Fruit fly (Drosophila melanogaster) whole organism, embryonic: ENCODE results near the gene CG1545.
A peak's percentile ranks its signal among the peaks of the same experiment; 100 is the strongest.

Experiments
- Bdp1 ChIP-seq: fragments of 200-800 bp; sonication (Bioruptor generic); optimal IDR thresholded peaks from 3 replicates; lab custom pipeline; 2016; ENCODE audit warnings: missing biosample characterization, missing genetic modification characterization
- CG11504 ChIP-seq: fragments of 200-800 bp; sonication (Bioruptor generic); optimal IDR thresholded peaks from 3 replicates; lab custom pipeline; 2019; ENCODE audit warnings: missing biosample characterization, mild to moderate bottlenecking, missing genetic modification characterization, moderate library complexity
- CG11695 ChIP-seq: fragments of 200-800 bp; sonication (Bioruptor generic); IDR thresholded peaks from 3 replicates; pipeline ENCODE4 v1.3.6; 2022; ENCODE audit warnings: missing biosample characterization, missing genetic modification characterization
- CG11696 ChIP-seq: fragments of 200-800 bp; sonication (Bioruptor generic); IDR thresholded peaks from 2 replicates; pipeline ENCODE4 v1.3.6; 2022; ENCODE audit warnings: missing biosample characterization, missing genetic modification characterization
- CG11723 ChIP-seq: fragments of 200-800 bp; sonication (Bioruptor generic); optimal IDR thresholded peaks from 2 replicates; lab custom pipeline; 2017; ENCODE audit warnings: missing biosample characterization, mild to moderate bottlenecking, missing genetic modification characterization
- CG12659 ChIP-seq: fragments of 200-800 bp; sonication (Bioruptor generic); optimal IDR thresholded peaks from 3 replicates; lab custom pipeline; 2017; ENCODE audit warnings: mild to moderate bottlenecking, missing biosample characterization, missing genetic modification reagents, missing genetic modification characterization
- CG15011 ChIP-seq: fragments of 200-800 bp; sonication (Bioruptor generic); optimal IDR thresholded peaks from 3 replicates; lab custom pipeline; 2018; ENCODE audit warnings: missing biosample characterization, mild to moderate bottlenecking, missing genetic modification characterization
- CG15514 ChIP-seq: fragments of 200-800 bp; sonication (Bioruptor generic); optimal IDR thresholded peaks from 3 replicates; lab custom pipeline; 2017; ENCODE audit warnings: missing biosample characterization, missing genetic modification characterization, mild to moderate bottlenecking, moderate library complexity, missing genetic modification reagents
- CG16779 ChIP-seq: fragments of 200-800 bp; sonication (Bioruptor generic); IDR thresholded peaks from 2 replicates; pipeline ENCODE4 v1.3.6; 2022; ENCODE audit warnings: missing biosample characterization, missing genetic modification characterization
- CG17385 ChIP-seq: fragments of 200-800 bp; sonication (Bioruptor generic); optimal IDR thresholded peaks from 3 replicates; lab custom pipeline; 2018; ENCODE audit warnings: missing biosample characterization, mild to moderate bottlenecking, missing genetic modification characterization
- CG2120 ChIP-seq: fragments of 200-800 bp; sonication (Bioruptor generic); optimal IDR thresholded peaks from 3 replicates; lab custom pipeline; 2016; ENCODE audit warnings: missing biosample characterization, missing genetic modification characterization
- CG30431 ChIP-seq: fragments of 200-800 bp; sonication (Bioruptor generic); optimal IDR thresholded peaks from 2 replicates; lab custom pipeline; 2017; ENCODE audit warnings: missing biosample characterization, missing genetic modification characterization
- CG32532 ChIP-seq: fragments of 200-800 bp; sonication (Bioruptor generic); IDR thresholded peaks from 2 replicates; pipeline ENCODE4 v1.3.6; 2022; ENCODE audit warnings: missing biosample characterization, missing genetic modification characterization
- CG32767 ChIP-seq: fragments of 200-800 bp; sonication (Bioruptor generic); IDR thresholded peaks from 2 replicates; pipeline ENCODE4 v1.3.6; 2022; ENCODE audit warnings: missing biosample characterization, missing genetic modification characterization
- CG33557 ChIP-seq: fragments of 200-800 bp; sonication (Bioruptor generic); optimal IDR thresholded peaks from 2 replicates; lab custom pipeline; 2019; ENCODE audit warnings: missing biosample characterization, mild to moderate bottlenecking, missing genetic modification characterization, moderate library complexity
- CG5245 ChIP-seq: fragments of 200-800 bp; sonication (Bioruptor generic); optimal IDR thresholded peaks from 3 replicates; lab custom pipeline; 2016; ENCODE audit warnings: missing biosample characterization, missing genetic modification characterization
- CG6689 ChIP-seq: fragments of 200-800 bp; sonication (Bioruptor generic); IDR thresholded peaks from 2 replicates; pipeline ENCODE4 v1.3.6; 2022; ENCODE audit warnings: missing biosample characterization, missing genetic modification characterization
- CG8388 ChIP-seq: fragments of 200-800 bp; sonication (Bioruptor generic); optimal IDR thresholded peaks from 2 replicates; lab custom pipeline; 2019; ENCODE audit warnings: missing biosample characterization, mild to moderate bottlenecking, missing genetic modification characterization, moderate library complexity
- CG8924 ChIP-seq: fragments of 200-800 bp; optimal IDR thresholded peaks from 3 replicates; lab custom pipeline; 2019; ENCODE audit warnings: missing biosample characterization, mild to moderate bottlenecking, missing genetic modification characterization, moderate library complexity
- CG9609 ChIP-seq: fragments of 200-800 bp; sonication (Bioruptor generic); optimal IDR thresholded peaks from 3 replicates; lab custom pipeline; 2016; ENCODE audit warnings: missing biosample characterization, missing genetic modification characterization
- D19B ChIP-seq: fragments of 200-800 bp; sonication (Bioruptor generic); optimal IDR thresholded peaks from 2 replicates; lab custom pipeline; 2017; ENCODE audit warnings: missing biosample characterization, mild to moderate bottlenecking, missing genetic modification characterization
- Dip3 ChIP-seq: fragments of 200-800 bp; sonication (Bioruptor generic); optimal IDR thresholded peaks from 3 replicates; lab custom pipeline; 2016; ENCODE audit warnings: missing biosample characterization, missing genetic modification characterization
- ERR ChIP-seq: fragments of 200-800 bp; sonication (Bioruptor generic); optimal IDR thresholded peaks from 2 replicates; lab custom pipeline; 2016; ENCODE audit warnings: missing biosample characterization, missing genetic modification characterization
- Fer3 ChIP-seq: fragments of 200-800 bp; sonication (Bioruptor generic); optimal IDR thresholded peaks from 2 replicates; lab custom pipeline; 2018; ENCODE audit warnings: missing biosample characterization, mild to moderate bottlenecking, missing genetic modification characterization, moderate library complexity
- H15 ChIP-seq: fragments of 200-800 bp; sonication (Bioruptor generic); IDR thresholded peaks from 3 replicates; pipeline ENCODE4 v1.3.6; 2022; ENCODE audit warnings: missing biosample characterization, missing genetic modification characterization
- H2.0 ChIP-seq: fragments of 200-800 bp; sonication (Bioruptor generic); IDR thresholded peaks from 2 replicates; pipeline ENCODE4 v1.3.6; 2022; ENCODE audit warnings: missing biosample characterization, missing genetic modification characterization
- HLH3B ChIP-seq: fragments of 200-800 bp; sonication (Bioruptor generic); IDR thresholded peaks from 2 replicates; pipeline ENCODE4 v1.3.6; 2022; ENCODE audit warnings: missing biosample characterization, missing genetic modification characterization
- Hand ChIP-seq: fragments of 200-800 bp; sonication (Bioruptor generic); optimal IDR thresholded peaks from 2 replicates; lab custom pipeline; 2017; ENCODE audit warnings: mild to moderate bottlenecking, missing biosample characterization, missing genetic modification reagents, missing genetic modification characterization
- Mad ChIP-seq: fragments of 200-800 bp; sonication (Bioruptor generic); optimal IDR thresholded peaks from 2 replicates; lab custom pipeline; 2016; ENCODE audit warnings: missing biosample characterization, missing genetic modification characterization
- NK7.1 ChIP-seq: fragments of 200-800 bp; sonication (Bioruptor generic); optimal IDR thresholded peaks from 3 replicates; lab custom pipeline; 2016; ENCODE audit warnings: missing biosample characterization, missing genetic modification characterization
- Oli ChIP-seq: fragments of 200-800 bp; sonication (Bioruptor generic); optimal IDR thresholded peaks from 2 replicates; lab custom pipeline; 2018; ENCODE audit warnings: missing biosample characterization, mild to moderate bottlenecking, missing genetic modification characterization, moderate library complexity
- bcd ChIP-seq: fragments of 200-800 bp; sonication (Bioruptor generic); optimal IDR thresholded peaks from 2 replicates; lab custom pipeline; 2017; ENCODE audit warnings: missing biosample characterization, mild to moderate bottlenecking, missing genetic modification characterization
- chif ChIP-seq, 2 experiments: fragments of 200-800 bp; sonication (Bioruptor generic); optimal IDR thresholded peaks; 3 replicates each; lab custom pipeline; 2016; ENCODE audit warnings: missing biosample characterization in 2 of 2, missing genetic modification characterization in 2 of 2
- chinmo ChIP-seq: fragments of 200-800 bp; sonication (Bioruptor generic); IDR thresholded peaks from 4 replicates; pipeline ENCODE4 v1.3.6; 2022; ENCODE audit warnings: missing biosample characterization, missing genetic modification characterization; ENCODE audit not compliant: partially characterized antibody
- chn ChIP-seq: fragments of 200-800 bp; sonication (Bioruptor generic); optimal IDR thresholded peaks from 2 replicates; lab custom pipeline; 2016; ENCODE audit warnings: missing biosample characterization, missing genetic modification characterization
- dati ChIP-seq: fragments of 200-800 bp; sonication (Bioruptor generic); IDR thresholded peaks from 2 replicates; pipeline ENCODE4 v1.3.6; 2022; ENCODE audit warnings: missing biosample characterization, missing genetic modification characterization
- ems ChIP-seq: fragments of 200-800 bp; sonication (Bioruptor generic); optimal IDR thresholded peaks from 3 replicates; lab custom pipeline; 2016; ENCODE audit warnings: missing biosample characterization, missing genetic modification characterization
- insv ChIP-seq, 2 experiments: fragments of 200-800 bp; sonication (Bioruptor generic); optimal IDR thresholded peaks; 3 replicates each; lab custom pipeline; 2016 to 2018; ENCODE audit warnings: missing biosample characterization in 2 of 2, missing genetic modification characterization in 2 of 2
- luna ChIP-seq: fragments of 200-800 bp; sonication (Bioruptor generic); optimal IDR thresholded peaks from 2 replicates; lab custom pipeline; 2016; ENCODE audit warnings: missing biosample characterization, missing genetic modification characterization
- nerfin-1 ChIP-seq: fragments of 200-800 bp; sonication (Bioruptor generic); optimal IDR thresholded peaks from 3 replicates; lab custom pipeline; 2019; ENCODE audit warnings: missing biosample characterization, mild to moderate bottlenecking, missing genetic modification characterization, moderate library complexity
- nmo ChIP-seq: fragments of 200-800 bp; sonication (Bioruptor generic); optimal IDR thresholded peaks from 2 replicates; lab custom pipeline; 2018; ENCODE audit warnings: missing biosample characterization, mild to moderate bottlenecking, missing genetic modification characterization, moderate library complexity
- otp ChIP-seq: fragments of 200-800 bp; sonication (Bioruptor generic); IDR thresholded peaks from 3 replicates; pipeline ENCODE4, ENCODE4 v1.3.6; 2022; ENCODE audit warnings: missing biosample characterization, missing genetic modification characterization
- peb ChIP-seq: fragments of 200-800 bp; sonication (Bioruptor generic); IDR thresholded peaks from 2 replicates; pipeline ENCODE4 v1.3.6; 2022; ENCODE audit warnings: missing biosample characterization, missing genetic modification characterization
- pros ChIP-seq: fragments of 200-800 bp; sonication (Bioruptor generic); optimal IDR thresholded peaks from 3 replicates; lab custom pipeline; 2019; ENCODE audit warnings: missing biosample characterization, mild to moderate bottlenecking, missing genetic modification characterization, moderate library complexity
- sens ChIP-seq: fragments of 200-800 bp; sonication (Bioruptor generic); peaks from one replicate; lab custom pipeline; 2016; ENCODE audit warnings: missing biosample characterization, missing genetic modification characterization
- seq ChIP-seq: fragments of 200-800 bp; sonication (Bioruptor generic); IDR thresholded peaks from 2 replicates; pipeline ENCODE4 v1.3.6; 2022; ENCODE audit warnings: missing biosample characterization, missing genetic modification characterization
- sim ChIP-seq: fragments of 200-800 bp; sonication (Bioruptor generic); IDR thresholded peaks from 2 replicates; pipeline ENCODE4 v1.3.6; 2022; ENCODE audit warnings: missing biosample characterization, missing genetic modification characterization
- sisA ChIP-seq: fragments of 200-800 bp; sonication (Bioruptor generic); IDR thresholded peaks from 2 replicates; pipeline ENCODE4 v1.3.6; 2022; ENCODE audit warnings: missing biosample characterization, missing genetic modification characterization
- so ChIP-seq: fragments of 200-800 bp; sonication (Bioruptor generic); IDR thresholded peaks from 3 replicates; pipeline ENCODE4 v1.3.6; 2022; ENCODE audit warnings: missing biosample characterization, missing genetic modification characterization
- zfh2 ChIP-seq: fragments of 200-800 bp; sonication (Bioruptor generic); optimal IDR thresholded peaks from 2 replicates; lab custom pipeline; 2016; ENCODE audit warnings: missing biosample characterization, missing genetic modification characterization

Gene CG1545

dm6 chrX:11081242-11081641, 21.8 kb upstream of the CG1545 start (continued):
- TF ChIP-seq CG9609 (no peak), CG5245 (GFP tag; lab: Kevin White, UChicago) (no peak), CG30431 (GFP tag; lab: Kevin White, UChicago) (peak; percentile 11), CG6689 (GFP tag; lab: Robert Waterston, UW) (peak; percentile 58), ems (GFP tag; lab: Kevin White, UChicago) (no peak), Mad (GFP tag; lab: Kevin White, UChicago) (no peak), chinmo (GFP tag; lab: Robert Waterston, UW) (no peak), H15 (0 out of 3 replicates have a peak, but pooled peaks have one; percentile 22), dati (GFP tag; lab: Robert Waterston, UW) (no peak), CG32767 (GFP tag; lab: Robert Waterston, UW) (0 out of 2 replicates have a peak, but pooled peaks have one; percentile 45), chif (GFP tag; optimal IDR thresholded peaks at IDR 0.05; lab: Kevin White, UChicago) (peak in 1 of 2 experiments; percentile 15), CG15011 (GFP tag; lab: Kevin White, UChicago) (peak; percentile 7), CG12659 (GFP tag; lab: Kevin White, UChicago) (peak; percentile 49), sisA (peak; percentile 35; the same call in 1 of the 2 replicates), CG17385 (GFP tag; lab: Kevin White, UChicago) (peak; percentile 57), Bdp1 (GFP tag; lab: Kevin White, UChicago) (no peak), otp (GFP tag; lab: Robert Waterston, UW) (no peak), pros (GFP tag; lab: Kevin White, UChicago) (no peak), luna (GFP tag; lab: Kevin White, UChicago) (no peak), peb (GFP tag; lab: Robert Waterston, UW) (0 out of 2 replicates have a peak, but pooled peaks have one; percentile 8), CG16779 (GFP tag; lab: Robert Waterston, UW) (no peak), Hand (peak; percentile 52), CG11504 (tag; lab: Kevin White, UChicago) (peak; percentile 60), sens (GFP tag; lab: Kevin White, UChicago) (peak; percentile 78), CG8388 (peak; percentile 30), insv (GFP tag; optimal IDR thresholded peaks at IDR 0.05; lab: Kevin White, UChicago) (no peak), Dip3 (peak; percentile 10), HLH3B (peak; percentile 28; the same call in 1 of the 2 replicates), CG15514 (GFP tag; lab: Kevin White, UChicago) (peak; percentile 46), CG2120 (GFP tag; lab: Kevin White, UChicago) (peak; percentile 64), CG33557 (GFP tag; lab: Kevin White, UChicago) (no peak), CG8924 (peak; percentile 48), CG11695 (GFP tag; lab: Robert Waterston, UW) (peak; percentile 69; the same call in 1 of the 3 replicates), NK7.1 (GFP tag; lab: Kevin White, UChicago) (no peak), CG11696 (peak; percentile 58), seq (peak; percentile 48; the same call in 1 of the 2 replicates), D19B (GFP tag; lab: Kevin White, UChicago) (peak; percentile 5), sim (no peak), so (peak; percentile 12; the same call in 1 of the 3 replicates), ERR (no peak), Fer3 (peak; percentile 58), Oli (tag; lab: Kevin White, UChicago) (peak; percentile 57), CG32532 (GFP tag; lab: Robert Waterston, UW) (peak; percentile 31; the same call in 1 of the 2 replicates), bcd (peak; percentile 61), chn (GFP tag; lab: Kevin White, UChicago) (peak; percentile 0), nerfin-1 (no peak), CG11723 (no peak), H2.0 (GFP tag; lab: Robert Waterston, UW) (peak; percentile 26; the same call in 1 of the 2 replicates), zfh2 (GFP tag; lab: Kevin White, UChicago) (no peak), nmo (peak; percentile 70)
